Worm (Caenorhabditis elegans) whole organism, L1 larva: ENCODE data around the gene gfat-1.

Source experiments
- blmp-1 ChIP-seq: fragments of 150-350 bp; optimal IDR thresholded peaks from 2 replicates; lab custom pipeline; 2014; ENCODE audit warnings: missing biosample characterization, missing genetic modification characterization
- ceh-8 ChIP-seq: fragments of 200-800 bp; sonication (Bioruptor generic); optimal IDR thresholded peaks from 2 replicates; lab custom pipeline; 2018; ENCODE audit warnings: mild to moderate bottlenecking, missing genetic modification characterization, moderate library complexity, missing compliant biosample characterization
- fkh-10 ChIP-seq: sonication (generic microtip); optimal IDR thresholded peaks from 2 replicates; lab custom pipeline; 2017; ENCODE audit warnings: missing biosample characterization, missing genetic modification reagents, missing genetic modification characterization
- mdl-1 ChIP-seq, 2 experiments: fragments of 150-350 bp; optimal IDR thresholded peaks; 2 replicates each; lab custom pipeline; 2014 to 2017; ENCODE audit warnings: missing biosample characterization in 2 of 2, missing genetic modification characterization in 2 of 2, inconsistent platforms in 1 of 2
- nhr-11 ChIP-seq: fragments of 150-350 bp; optimal IDR thresholded peaks from 2 replicates; lab custom pipeline; 2014; ENCODE audit warnings: missing biosample characterization, missing genetic modification characterization
- nhr-28 ChIP-seq: fragments of 150-350 bp; optimal IDR thresholded peaks from 2 replicates; lab custom pipeline; 2014; ENCODE audit warnings: missing biosample characterization, missing genetic modification characterization
- pag-3 ChIP-seq: sonication (generic microtip); optimal IDR thresholded peaks from 2 replicates; lab custom pipeline; 2017; ENCODE audit warnings: missing genetic modification characterization, mild to moderate bottlenecking, missing compliant biosample characterization, antibody characterized with exemption, borderline replicate concordance; ENCODE audit not compliant: insufficient read depth
- snpc-4 ChIP-seq: fragments of 150-350 bp; optimal IDR thresholded peaks from 2 replicates; lab custom pipeline; 2014; ENCODE audit warnings: missing biosample characterization, missing genetic modification characterization
- ztf-4 ChIP-seq: fragments of 150-350 bp; optimal IDR thresholded peaks from 2 replicates; lab custom pipeline; 2014; ENCODE audit warnings: missing biosample characterization, missing genetic modification characterization

ce11 chrII:11600711-11601110 lies 5.5 kb upstream of the gfat-1 start, which contains the start of gene F07A11.4:
- TF ChIP-seq nhr-28 (tag; lab: Kevin White, UChicago) (no peak), ztf-4 (tag; lab: Kevin White, UChicago) (no peak), snpc-4 (tag; lab: Kevin White, UChicago) (no peak), ceh-8 (GFP tag; lab: Kevin White, UChicago) (no peak), fkh-10 (GFP tag; lab: Kevin White, UChicago) (no peak), mdl-1 (tag; optimal IDR thresholded peaks at IDR 0.05; lab: Kevin White, UChicago) (no peak), blmp-1 (tag; lab: Kevin White, UChicago) (no peak), nhr-11 (tag; lab: Kevin White, UChicago) (no peak), pag-3 (tag; lab: Kevin White, UChicago) (no peak)
